Worm (Caenorhabditis elegans) whole organism, L2 larva: ENCODE results near the gene gadr-2.

Experiments used
- C34F6.9 ChIP-seq: fragments of 150-350 bp; optimal IDR thresholded peaks from 2 replicates; lab custom pipeline; 2014; ENCODE audit warnings: missing biosample characterization, missing genetic modification characterization
- F13H6.1 ChIP-seq: sonication (generic microtip); optimal IDR thresholded peaks from 2 replicates; lab custom pipeline; 2016; ENCODE audit warnings: missing genetic modification characterization, missing compliant biosample characterization
- R02D3.7 ChIP-seq: fragments of 150-350 bp; optimal IDR thresholded peaks from 2 replicates; lab custom pipeline; 2014; ENCODE audit warnings: missing biosample characterization, missing genetic modification characterization
- aly-2 ChIP-seq: fragments of 150-350 bp; optimal IDR thresholded peaks from 2 replicates; lab custom pipeline; 2014; ENCODE audit warnings: missing biosample characterization, missing genetic modification characterization
- ama-1 ChIP-seq: fragments of 150-350 bp; optimal IDR thresholded peaks from 2 replicates; lab custom pipeline; 2018; ENCODE audit warnings: inconsistent platforms
- blmp-1 ChIP-seq: sonication (generic microtip); optimal IDR thresholded peaks from 2 replicates; lab custom pipeline; 2017; ENCODE audit warnings: missing genetic modification characterization, mild to moderate bottlenecking, missing compliant biosample characterization, antibody characterized with exemption, moderate library complexity; ENCODE audit not compliant: insufficient read depth
- ceh-82 ChIP-seq: fragments of 150-350 bp; optimal IDR thresholded peaks from 2 replicates; lab custom pipeline; 2014; ENCODE audit warnings: missing biosample characterization, missing genetic modification characterization
- crh-2 ChIP-seq: sonication (generic microtip); optimal IDR thresholded peaks from 2 replicates; lab custom pipeline; 2017; ENCODE audit warnings: missing biosample characterization, missing genetic modification characterization
- elt-1 ChIP-seq: fragments of 150-350 bp; optimal IDR thresholded peaks from 2 replicates; lab custom pipeline; 2014; ENCODE audit warnings: missing biosample characterization, missing genetic modification characterization
- elt-3 ChIP-seq: sonication (generic microtip); optimal IDR thresholded peaks from 2 replicates; lab custom pipeline; 2017; ENCODE audit warnings: missing biosample characterization, missing genetic modification characterization
- fos-1 ChIP-seq: fragments of 150-350 bp; optimal IDR thresholded peaks from 2 replicates; lab custom pipeline; 2014; ENCODE audit warnings: missing biosample characterization, missing genetic modification characterization
- gmeb-1 ChIP-seq: fragments of 150-350 bp; optimal IDR thresholded peaks from 2 replicates; lab custom pipeline; 2014; ENCODE audit warnings: missing biosample characterization, missing genetic modification characterization
- lin-11 ChIP-seq: fragments of 150-350 bp; sonication (generic microtip); optimal IDR thresholded peaks from 2 replicates; lab custom pipeline; 2014; ENCODE audit warnings: missing biosample characterization, missing genetic modification characterization, inconsistent platforms, mixed read lengths
- lin-39 ChIP-seq: fragments of 150-350 bp; optimal IDR thresholded peaks from 2 replicates; lab custom pipeline; 2014; ENCODE audit warnings: missing biosample characterization, missing genetic modification reagents, missing genetic modification characterization
- lsy-2 ChIP-seq, 2 experiments: fragments of 150-350 bp in 1 of 2; sonication (generic microtip) in 1 of 2; optimal IDR thresholded peaks; 2 replicates each; lab custom pipeline; 2014 to 2017; ENCODE audit warnings: missing biosample characterization in 2 of 2, missing genetic modification characterization in 2 of 2
- mbf-1 ChIP-seq: sonication (generic microtip); optimal IDR thresholded peaks from 2 replicates; lab custom pipeline; 2017; ENCODE audit warnings: missing biosample characterization, missing genetic modification characterization
- mdl-1 ChIP-seq, 2 experiments: fragments of 150-350 bp in 1 of 2; sonication (generic microtip) in 1 of 2; optimal IDR thresholded peaks; 2 replicates each; lab custom pipeline; 2017; ENCODE audit warnings: missing biosample characterization in 2 of 2, missing genetic modification characterization in 2 of 2
- nhr-10 ChIP-seq: sonication (generic microtip); optimal IDR thresholded peaks from 2 replicates; lab custom pipeline; 2017; ENCODE audit warnings: missing biosample characterization, missing genetic modification characterization
- nhr-11 ChIP-seq: fragments of 150-350 bp; optimal IDR thresholded peaks from 2 replicates; lab custom pipeline; 2014; ENCODE audit warnings: missing biosample characterization, missing genetic modification characterization
- nhr-12 ChIP-seq: fragments of 150-350 bp; optimal IDR thresholded peaks from 2 replicates; lab custom pipeline; 2014; ENCODE audit warnings: missing biosample characterization, missing genetic modification characterization
- nhr-129 ChIP-seq: fragments of 150-350 bp; optimal IDR thresholded peaks from 2 replicates; lab custom pipeline; 2014; ENCODE audit warnings: missing biosample characterization, missing genetic modification characterization
- nhr-21 ChIP-seq: fragments of 150-350 bp; optimal IDR thresholded peaks from 2 replicates; lab custom pipeline; 2014; ENCODE audit warnings: missing biosample characterization, missing genetic modification characterization
- nhr-23 ChIP-seq: fragments of 150-350 bp; optimal IDR thresholded peaks from 2 replicates; lab custom pipeline; 2014; ENCODE audit warnings: missing biosample characterization, missing genetic modification reagents, missing genetic modification characterization
- nhr-237 ChIP-seq: fragments of 150-350 bp; optimal IDR thresholded peaks from 2 replicates; lab custom pipeline; 2014; ENCODE audit warnings: missing biosample characterization, missing genetic modification characterization
- nhr-6 ChIP-seq: fragments of 150-350 bp; optimal IDR thresholded peaks from 2 replicates; lab custom pipeline; 2014; ENCODE audit warnings: missing biosample characterization, missing genetic modification characterization
- peb-1 ChIP-seq: fragments of 150-350 bp; optimal IDR thresholded peaks from 2 replicates; lab custom pipeline; 2014; ENCODE audit warnings: missing biosample characterization, missing genetic modification characterization
- sem-4 ChIP-seq: fragments of 150-350 bp; optimal IDR thresholded peaks from 2 replicates; lab custom pipeline; 2014; ENCODE audit warnings: missing biosample characterization, missing genetic modification reagents, missing genetic modification characterization
- skn-1 ChIP-seq: sonication (generic microtip); optimal IDR thresholded peaks from 2 replicates; lab custom pipeline; 2017; ENCODE audit warnings: missing biosample characterization, missing genetic modification characterization
- sma-9 ChIP-seq, 2 experiments: fragments of 150-350 bp in 1 of 2; sonication (generic microtip) in 1 of 2; optimal IDR thresholded peaks; 2 replicates each; lab custom pipeline; 2014 to 2016; ENCODE audit warnings: missing genetic modification characterization in 2 of 2, mild to moderate bottlenecking in 1 of 2, missing biosample characterization in 1 of 2, missing compliant biosample characterization in 1 of 2, missing genetic modification reagents in 1 of 2, moderate library complexity in 1 of 2
- snpc-4 ChIP-seq: fragments of 150-350 bp; optimal IDR thresholded peaks from 2 replicates; lab custom pipeline; 2014; ENCODE audit warnings: missing biosample characterization, missing genetic modification characterization
- unc-39 ChIP-seq: fragments of 150-350 bp; optimal IDR thresholded peaks from 2 replicates; lab custom pipeline; 2014; ENCODE audit warnings: missing biosample characterization, missing genetic modification characterization
- unc-55 ChIP-seq: fragments of 150-350 bp; sonication (generic microtip); optimal IDR thresholded peaks from 3 replicates; lab custom pipeline; 2014; ENCODE audit warnings: missing biosample characterization, missing genetic modification reagents, missing genetic modification characterization
- unc-62 ChIP-seq: fragments of 150-350 bp; optimal IDR thresholded peaks from 2 replicates; lab custom pipeline; 2014; ENCODE audit warnings: missing biosample characterization, missing genetic modification reagents, missing genetic modification characterization
- zag-1 ChIP-seq: fragments of 150-350 bp; optimal IDR thresholded peaks from 2 replicates; lab custom pipeline; 2014; ENCODE audit warnings: missing biosample characterization, missing genetic modification characterization
- ztf-1 ChIP-seq: fragments of 200-800 bp; sonication (Bioruptor generic); conservative IDR thresholded peaks from 2 replicates; pipeline ENCODE4 v1.3.6; 2022; ENCODE audit warnings: missing genetic modification characterization, missing compliant biosample characterization
- ztf-11 ChIP-seq: sonication (generic microtip); optimal IDR thresholded peaks from 2 replicates; lab custom pipeline; 2017; ENCODE audit warnings: missing biosample characterization, missing genetic modification characterization
- ztf-4 ChIP-seq: fragments of 150-350 bp; optimal IDR thresholded peaks from 2 replicates; lab custom pipeline; 2014; ENCODE audit warnings: missing biosample characterization, missing genetic modification characterization

The gadr-2 gene

DNA sequence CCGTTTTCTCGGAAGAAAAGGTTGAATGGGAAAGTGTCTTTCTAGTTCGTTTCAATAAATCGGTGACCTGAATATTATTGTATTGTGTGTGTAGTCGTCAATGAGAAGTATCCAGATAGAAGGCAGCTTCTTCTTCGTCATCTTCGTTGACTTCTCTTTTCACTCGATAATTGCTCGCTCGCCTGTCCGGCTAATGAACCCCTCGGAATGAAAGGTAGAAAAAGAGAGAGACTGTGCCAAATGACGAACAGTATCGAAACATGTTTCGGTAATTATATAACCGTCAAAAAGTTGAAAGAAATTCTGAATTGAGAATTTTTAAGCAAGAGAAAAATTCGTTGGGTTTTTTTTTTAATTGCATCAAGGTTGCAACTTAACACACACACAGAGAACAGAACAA lies 27.5 kb downstream of the gadr-2 start, which contains the start of gene cutl-17:
TSS of gene cutl-17 (minus strand) at position 101 of the 400 bp plus-strand sequence.
- no peak for TF ChIP-seq ztf-4 (tag; lab: Kevin White, UChicago)
- TF ChIP-seq unc-62 (GFP tag; lab: Kevin White, UChicago), result no peak
- TF ChIP-seq elt-3, result no peak
- TF ChIP-seq blmp-1 (tag; lab: Kevin White, UChicago), result no peak
- TF ChIP-seq fos-1 (tag; lab: Kevin White, UChicago), result no peak
- TF ChIP-seq ceh-82 (tag; lab: Kevin White, UChicago), result no peak
- TF ChIP-seq mbf-1 (tag; lab: Kevin White, UChicago), result no peak
- TF ChIP-seq skn-1, result no peak
- no peak for TF ChIP-seq nhr-23 (tag; lab: Kevin White, UChicago)
- TF ChIP-seq mdl-1 (tag; optimal IDR thresholded peaks at IDR 0.05; lab: Kevin White, UChicago), result no peak
- no peak for TF ChIP-seq sma-9 (GFP tag; optimal IDR thresholded peaks at IDR 0.05; lab: Kevin White, UChicago)
- TF ChIP-seq sma-9 (tag; optimal IDR thresholded peaks at IDR 0.05; lab: Kevin White, UChicago), result no peak

- TF ChIP-seq elt-1 (tag; lab: Kevin White, UChicago) (no peak), nhr-129 (tag; lab: Kevin White, UChicago) (no peak), nhr-11 (tag; lab: Kevin White, UChicago) (no peak)
- TF ChIP-seq, all 48 proteins: peak for 0
Observed at ce11 chrIV:9451816-9452215, 33.1 kb downstream of the gadr-2 start.

ce11 chrIV:9450375-9450774 lies 34.6 kb downstream of the gadr-2 start, which contains the start of gene cpin-1:
cpin-1 (plus strand) TSS chrIV:9450675.
- TF ChIP-seq F13H6.1 (no peak), nhr-6 (tag; lab: Kevin White, UChicago) (no peak), blmp-1 (tag; lab: Kevin White, UChicago) (no peak), nhr-237 (no peak)

DNA sequence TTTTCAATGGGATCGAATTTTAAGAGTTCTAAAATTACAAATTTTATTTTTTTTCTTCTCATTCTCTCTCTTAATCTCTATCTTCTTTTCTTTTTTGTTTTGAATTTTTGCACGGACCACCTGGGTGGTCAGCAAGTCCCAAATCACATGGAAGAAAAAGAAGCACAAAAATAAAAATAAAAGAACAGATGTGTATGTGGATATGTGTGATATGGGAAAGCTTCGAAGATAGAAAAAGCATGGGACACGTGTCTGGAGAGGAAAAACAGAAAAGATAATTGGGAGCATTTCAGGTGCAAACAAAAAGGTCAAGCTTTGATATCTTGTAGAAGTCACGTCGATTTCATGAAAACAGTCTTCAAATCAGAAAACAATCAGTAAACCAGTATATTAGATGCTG lies 37.7 kb downstream of the gadr-2 start, which contains the start of gene hsp-12.6:
TSS of gene hsp-12.6 (minus strand) at position 20 of the 400 bp plus-strand sequence.
- TF ChIP-seq blmp-1 (tag; lab: Kevin White, UChicago) (no peak), unc-39 (tag; lab: Kevin White, UChicago) (no peak), skn-1 (no peak), crh-2 (tag; lab: Kevin White, UChicago) (no peak), lin-39 (tag; lab: Kevin White, UChicago) (no peak), nhr-21 (tag; lab: Kevin White, UChicago) (no peak), unc-62 (GFP tag; lab: Kevin White, UChicago) (no peak), mdl-1 (tag; optimal IDR thresholded peaks at IDR 0.05; lab: Kevin White, UChicago) (no peak), unc-55 (no peak), elt-3 (no peak), nhr-23 (tag; lab: Kevin White, UChicago) (no peak), gmeb-1 (tag; lab: Kevin White, UChicago) (no peak), R02D3.7 (tag; lab: Kevin White, UChicago) (no peak), ama-1 (no peak), C34F6.9 (tag; lab: Kevin White, UChicago) (peak; percentile 9), ceh-82 (tag; lab: Kevin White, UChicago) (no peak), snpc-4 (peak; percentile 32), nhr-129 (tag; lab: Kevin White, UChicago) (peak; percentile 60), sem-4 (no peak), peb-1 (tag; lab: Kevin White, UChicago) (no peak), lin-11 (tag; lab: Kevin White, UChicago) (no peak), ztf-1 (no peak), lsy-2 (tag; optimal IDR thresholded peaks at IDR 0.05; lab: Kevin White, UChicago) (peak in 1 of 2 experiments; percentile 33), ztf-11 (no peak), nhr-10 (no peak), sma-9 (GFP tag; optimal IDR thresholded peaks at IDR 0.05; lab: Kevin White, UChicago) (peak; percentile 69), sma-9 (tag; optimal IDR thresholded peaks at IDR 0.05; lab: Kevin White, UChicago) (no peak), nhr-237 (no peak), aly-2 (tag; lab: Kevin White, UChicago) (no peak), zag-1 (tag; lab: Kevin White, UChicago) (no peak), F13H6.1 (peak; percentile 47), nhr-12 (no peak)
